Fruit fly (Drosophila melanogaster) whole organism, embryonic: ENCODE measurements around the gene CG43886.

Experiments used
- Ada2b ChIP-seq: fragments of 200-800 bp; sonication (Bioruptor generic); IDR thresholded peaks from 2 replicates; pipeline ENCODE4 v1.3.6; 2022; ENCODE audit warnings: missing biosample characterization, missing genetic modification characterization
- Antp ChIP-seq: fragments of 200-800 bp; sonication (Bioruptor generic); optimal IDR thresholded peaks from 3 replicates; lab custom pipeline; 2016; ENCODE audit warnings: missing biosample characterization, missing genetic modification characterization
- Bdp1 ChIP-seq: fragments of 200-800 bp; sonication (Bioruptor generic); optimal IDR thresholded peaks from 3 replicates; lab custom pipeline; 2016; ENCODE audit warnings: missing biosample characterization, missing genetic modification characterization
- Bteb2 ChIP-seq: fragments of 200-800 bp; sonication (Bioruptor generic); optimal IDR thresholded peaks from 2 replicates; lab custom pipeline; 2016; ENCODE audit warnings: missing biosample characterization, missing genetic modification characterization
- CG10366 ChIP-seq: fragments of 200-800 bp; sonication (Bioruptor generic); IDR thresholded peaks from 2 replicates; pipeline ENCODE4 v1.3.6; 2022; ENCODE audit warnings: missing biosample characterization, missing genetic modification characterization
- CG10462 ChIP-seq: fragments of 200-800 bp; sonication (Bioruptor generic); optimal IDR thresholded peaks from 2 replicates; lab custom pipeline; 2016; ENCODE audit warnings: missing biosample characterization, missing genetic modification characterization
- CG10979 ChIP-seq: fragments of 200-800 bp; sonication (Bioruptor generic); optimal IDR thresholded peaks from 2 replicates; lab custom pipeline; 2018; ENCODE audit warnings: missing biosample characterization, mild to moderate bottlenecking, missing genetic modification characterization, moderate library complexity
- CG11504 ChIP-seq: fragments of 200-800 bp; sonication (Bioruptor generic); optimal IDR thresholded peaks from 3 replicates; lab custom pipeline; 2019; ENCODE audit warnings: missing biosample characterization, mild to moderate bottlenecking, missing genetic modification characterization, moderate library complexity
- CG14710 ChIP-seq: fragments of 200-800 bp; sonication (Bioruptor generic); optimal IDR thresholded peaks from 3 replicates; lab custom pipeline; 2019; ENCODE audit warnings: missing biosample characterization, mild to moderate bottlenecking, missing genetic modification characterization, moderate library complexity
- CG14860 ChIP-seq: fragments of 200-800 bp; sonication (Bioruptor generic); IDR thresholded peaks from 3 replicates; pipeline ENCODE4 v1.3.6; 2022; ENCODE audit warnings: missing biosample characterization, missing genetic modification characterization; ENCODE audit not compliant: partially characterized antibody
- CG18619 ChIP-seq: fragments of 200-800 bp; sonication (Bioruptor generic); optimal IDR thresholded peaks from 3 replicates; lab custom pipeline; 2017; ENCODE audit warnings: missing biosample characterization, mild to moderate bottlenecking, missing genetic modification characterization
- CG31388 ChIP-seq: fragments of 200-800 bp; sonication (Bioruptor generic); optimal IDR thresholded peaks from 2 replicates; lab custom pipeline; 2016; ENCODE audit warnings: missing biosample characterization, missing genetic modification characterization
- CG32532 ChIP-seq: fragments of 200-800 bp; sonication (Bioruptor generic); IDR thresholded peaks from 2 replicates; pipeline ENCODE4 v1.3.6; 2022; ENCODE audit warnings: missing biosample characterization, missing genetic modification characterization
- CG34224 ChIP-seq: fragments of 200-800 bp; sonication (Bioruptor generic); IDR thresholded peaks from 3 replicates; pipeline ENCODE4 v1.3.6; 2022; ENCODE audit warnings: missing biosample characterization, missing genetic modification characterization; ENCODE audit not compliant: partially characterized antibody
- CG3995 ChIP-seq: fragments of 200-800 bp; sonication (Bioruptor generic); optimal IDR thresholded peaks from 3 replicates; lab custom pipeline; 2016; ENCODE audit warnings: missing biosample characterization, missing genetic modification characterization
- CG43689 ChIP-seq: fragments of 200-800 bp; sonication (Bioruptor generic); IDR thresholded peaks from 2 replicates; pipeline ENCODE4 v1.3.6; 2022; ENCODE audit warnings: missing biosample characterization, missing genetic modification characterization
- CG4617 ChIP-seq: fragments of 200-800 bp; sonication (Bioruptor generic); optimal IDR thresholded peaks from 3 replicates; lab custom pipeline; 2016; ENCODE audit warnings: missing biosample characterization, missing genetic modification characterization, borderline replicate concordance
- CG6272 ChIP-seq: fragments of 200-800 bp; sonication (Bioruptor generic); IDR thresholded peaks from 2 replicates; pipeline ENCODE4 v1.3.6; 2022; ENCODE audit warnings: missing biosample characterization, missing genetic modification characterization
- CG7745 ChIP-seq: fragments of 200-800 bp; sonication (Bioruptor generic); optimal IDR thresholded peaks from 2 replicates; lab custom pipeline; 2018; ENCODE audit warnings: missing biosample characterization, mild to moderate bottlenecking, missing genetic modification characterization, moderate library complexity
- D19A ChIP-seq: fragments of 200-800 bp; optimal IDR thresholded peaks from 3 replicates; lab custom pipeline; 2019; ENCODE audit warnings: missing biosample characterization, mild to moderate bottlenecking, missing genetic modification characterization, moderate library complexity
- Deaf1 ChIP-seq: fragments of 200-800 bp; optimal IDR thresholded peaks from 3 replicates; lab custom pipeline; 2019; ENCODE audit warnings: missing biosample characterization, mild to moderate bottlenecking, missing genetic modification characterization, moderate library complexity
- Dref ChIP-seq: fragments of 200-800 bp; sonication (Bioruptor generic); IDR thresholded peaks from 2 replicates; pipeline ENCODE4 v1.3.6; 2022; ENCODE audit warnings: missing biosample characterization, missing genetic modification characterization
- Fer2 ChIP-seq: fragments of 200-800 bp; sonication (Bioruptor generic); optimal IDR thresholded peaks from 2 replicates; lab custom pipeline; 2018; ENCODE audit warnings: missing biosample characterization, mild to moderate bottlenecking, missing genetic modification characterization, moderate library complexity
- Fer3 ChIP-seq: fragments of 200-800 bp; sonication (Bioruptor generic); optimal IDR thresholded peaks from 2 replicates; lab custom pipeline; 2018; ENCODE audit warnings: missing biosample characterization, mild to moderate bottlenecking, missing genetic modification characterization, moderate library complexity
- HmgZ ChIP-seq: fragments of 200-800 bp; sonication (Bioruptor generic); optimal IDR thresholded peaks from 2 replicates; lab custom pipeline; 2018; ENCODE audit warnings: missing biosample characterization, mild to moderate bottlenecking, missing genetic modification characterization
- Lim3 ChIP-seq: fragments of 200-800 bp; sonication (Bioruptor generic); IDR thresholded peaks from 2 replicates; pipeline ENCODE4 v1.3.6; 2022; ENCODE audit warnings: missing biosample characterization, missing genetic modification characterization
- Rx ChIP-seq: fragments of 200-800 bp; sonication (Bioruptor generic); IDR thresholded peaks from 2 replicates; pipeline ENCODE4 v1.3.6; 2022; ENCODE audit warnings: missing biosample characterization, missing genetic modification characterization
- Stat92E ChIP-seq, 3 experiments: fragments of >200 bp in 2 of 3; fragments of 200-800 bp in 1 of 3; sonication (Bioruptor generic) in 1 of 3; optimal IDR thresholded peaks; 2 replicates each; lab custom pipeline; 2017 to 2019; ENCODE audit warnings: missing biosample characterization in 3 of 3, missing genetic modification characterization in 3 of 3, mild to moderate bottlenecking in 1 of 3, moderate library complexity in 1 of 3
- TFAM ChIP-seq: fragments of 200-800 bp; sonication (Bioruptor generic); optimal IDR thresholded peaks from 2 replicates; lab custom pipeline; 2017; ENCODE audit warnings: missing biosample characterization, missing genetic modification characterization, inconsistent platforms
- Tbp ChIP-seq: fragments of >200 bp; optimal IDR thresholded peaks from 2 replicates; lab custom pipeline; 2018; ENCODE audit warnings: missing biosample characterization, missing genetic modification characterization
- bbx ChIP-seq: fragments of 200-800 bp; sonication (Bioruptor generic); IDR thresholded peaks from 2 replicates; pipeline ENCODE4 v1.3.6; 2022; ENCODE audit warnings: missing biosample characterization, missing genetic modification characterization; ENCODE audit not compliant: partially characterized antibody
- caup ChIP-seq: fragments of 200-800 bp; sonication (Bioruptor generic); optimal IDR thresholded peaks from 3 replicates; lab custom pipeline; 2017; ENCODE audit warnings: missing biosample characterization, mild to moderate bottlenecking, missing genetic modification characterization, moderate library complexity; ENCODE audit not compliant: severe bottlenecking
- crc ChIP-seq: fragments of 200-800 bp; sonication (Bioruptor generic); optimal IDR thresholded peaks from 2 replicates; lab custom pipeline; 2016; ENCODE audit warnings: missing biosample characterization, missing genetic modification characterization
- dm ChIP-seq: fragments of 200-800 bp; sonication (Bioruptor generic); optimal IDR thresholded peaks from 3 replicates; lab custom pipeline; 2016; ENCODE audit warnings: missing biosample characterization, missing genetic modification characterization
- dmrt99B ChIP-seq: fragments of 200-800 bp; sonication (Bioruptor generic); optimal IDR thresholded peaks from 2 replicates; lab custom pipeline; 2018; ENCODE audit warnings: missing biosample characterization, mild to moderate bottlenecking, missing genetic modification characterization, moderate library complexity
- eve ChIP-seq, 2 experiments: fragments of >200 bp; optimal IDR thresholded peaks; 2 replicates each; lab custom pipeline; 2017; ENCODE audit warnings: missing biosample characterization in 2 of 2, missing genetic modification characterization in 2 of 2
- gfzf ChIP-seq: fragments of 200-800 bp; sonication (Bioruptor generic); optimal IDR thresholded peaks from 2 replicates; lab custom pipeline; 2016; ENCODE audit warnings: missing biosample characterization, mild to moderate bottlenecking, missing genetic modification characterization, moderate library complexity
- gsb ChIP-seq: fragments of 200-800 bp; sonication (Bioruptor generic); IDR thresholded peaks from 2 replicates; pipeline ENCODE4 v1.3.6; 2022; ENCODE audit warnings: missing biosample characterization, missing genetic modification characterization
- kni ChIP-seq: fragments of 200-800 bp; sonication (Bioruptor generic); optimal IDR thresholded peaks from 3 replicates; lab custom pipeline; 2017; ENCODE audit warnings: mild to moderate bottlenecking, missing biosample characterization, missing genetic modification reagents, missing genetic modification characterization
- lola ChIP-seq, 3 experiments: fragments of >200 bp in 2 of 3; fragments of 200-800 bp in 1 of 3; sonication (Bioruptor generic) in 1 of 3; optimal IDR thresholded peaks; 2 replicates each; lab custom pipeline; 2017 to 2019; ENCODE audit warnings: missing biosample characterization in 3 of 3, missing genetic modification characterization in 3 of 3, mild to moderate bottlenecking in 1 of 3, moderate library complexity in 1 of 3
- nau ChIP-seq: fragments of 200-800 bp; sonication (Bioruptor generic); optimal IDR thresholded peaks from 3 replicates; lab custom pipeline; 2017; ENCODE audit warnings: missing biosample characterization, mild to moderate bottlenecking, missing genetic modification characterization, missing genetic modification reagents
- so ChIP-seq: fragments of 200-800 bp; sonication (Bioruptor generic); IDR thresholded peaks from 3 replicates; pipeline ENCODE4 v1.3.6; 2022; ENCODE audit warnings: missing biosample characterization, missing genetic modification characterization
- sqz ChIP-seq: fragments of 200-800 bp; sonication (Bioruptor generic); optimal IDR thresholded peaks from 3 replicates; lab custom pipeline; 2018; ENCODE audit warnings: missing biosample characterization, mild to moderate bottlenecking, missing genetic modification characterization
- sr ChIP-seq: fragments of 200-800 bp; sonication (Bioruptor generic); IDR thresholded peaks from 3 replicates; pipeline ENCODE4 v1.3.6; 2022; ENCODE audit warnings: missing biosample characterization, missing genetic modification characterization
- twi ChIP-seq: fragments of 200-800 bp; optimal IDR thresholded peaks from 2 replicates; lab custom pipeline; 2019; ENCODE audit warnings: missing biosample characterization, mild to moderate bottlenecking, missing genetic modification characterization, moderate library complexity
- vnd ChIP-seq: fragments of 200-800 bp; sonication (Bioruptor generic); IDR thresholded peaks from 3 replicates; pipeline ENCODE4 v1.3.6; 2022; ENCODE audit warnings: missing biosample characterization, missing genetic modification characterization; ENCODE audit not compliant: partially characterized antibody
- wek ChIP-seq: fragments of 200-800 bp; sonication (Bioruptor generic); optimal IDR thresholded peaks from 3 replicates; lab custom pipeline; 2018; ENCODE audit warnings: missing biosample characterization, mild to moderate bottlenecking, missing genetic modification characterization, moderate library complexity

Gene CG43886

dm6 chr3L:8185263-8186227 is 26.0 kb upstream of the CG43886 start (continued):
- TF ChIP-seq CG3995 (peak; percentile 68), Antp (GFP tag; lab: Kevin White, UChicago) (peak; percentile 50), CG31388 (GFP tag; lab: Kevin White, UChicago) (no peak), CG10366 (GFP tag; lab: Robert Waterston, UW) (peak; percentile 41; the same call in 1 of the 2 replicates), Rx (GFP tag; lab: Robert Waterston, UW) (no peak), lola (GFP tag; optimal IDR thresholded peaks at IDR 0.05; lab: Kevin White, UChicago) (no peak), Deaf1 (tag; lab: Kevin White, UChicago) (peak; percentile 23), Lim3 (GFP tag; lab: Robert Waterston, UW) (no peak), CG4617 (GFP tag; lab: Kevin White, UChicago) (no peak), Stat92E (GFP tag; optimal IDR thresholded peaks at IDR 0.05; lab: Kevin White, UChicago) (no peak), Tbp (GFP tag; lab: Kevin White, UChicago) (no peak), CG14860 (GFP tag; lab: Robert Waterston, UW) (no peak), bbx (no peak), CG6272 (GFP tag; lab: Robert Waterston, UW) (peak; percentile 46; the same call in 1 of the 2 replicates), kni (GFP tag; lab: Kevin White, UChicago) (no peak), dmrt99B (tag; lab: Kevin White, UChicago) (no peak), CG14710 (tag; lab: Kevin White, UChicago) (no peak), eve (GFP tag; optimal IDR thresholded peaks at IDR 0.05; lab: Kevin White, UChicago) (no peak), Ada2b (GFP tag; lab: Robert Waterston, UW) (peak; percentile 55; the same call in 1 of the 2 replicates), CG43689 (GFP tag; lab: Robert Waterston, UW) (no peak), twi (tag; lab: Kevin White, UChicago) (no peak), CG11504 (peak; percentile 57), vnd (no peak), Bdp1 (GFP tag; lab: Kevin White, UChicago) (peak; percentile 3), Dref (GFP tag; lab: Robert Waterston, UW) (no peak), gsb (GFP tag; lab: Robert Waterston, UW) (peak; percentile 47; the same call in 1 of the 2 replicates), Fer2 (tag; lab: Kevin White, UChicago) (peak; percentile 18), Fer3 (tag; lab: Kevin White, UChicago) (peak; percentile 38), HmgZ (tag; lab: Kevin White, UChicago) (no peak), caup (GFP tag; lab: Kevin White, UChicago) (peak; percentile 57), CG32532 (GFP tag; lab: Robert Waterston, UW) (peak; percentile 64; the same call in 1 of the 2 replicates), CG34224 (GFP tag; lab: Robert Waterston, UW) (0 out of 3 replicates have a peak, but pooled peaks have one; percentile 15), CG10462 (GFP tag; lab: Kevin White, UChicago) (no peak), sr (no peak), wek (GFP tag; lab: Kevin White, UChicago) (no peak), gfzf (no peak), D19A (tag; lab: Kevin White, UChicago) (peak; percentile 100), crc (GFP tag; lab: Kevin White, UChicago) (no peak), dm (GFP tag; lab: Kevin White, UChicago) (no peak), TFAM (GFP tag; lab: Kevin White, UChicago) (no peak), CG7745 (tag; lab: Kevin White, UChicago) (no peak), CG10979 (tag; lab: Kevin White, UChicago) (peak; percentile 42), nau (GFP tag; lab: Kevin White, UChicago) (no peak), CG18619 (GFP tag; lab: Kevin White, UChicago) (no peak), so (GFP tag; lab: Robert Waterston, UW) (no peak), sqz (no peak), Bteb2 (GFP tag; lab: Kevin White, UChicago) (no peak)
